Fruit fly (Drosophila melanogaster) whole organism, prepupa: Measurements from ENCODE around the gene Spn100A.

Source experiments
- Blimp-1 ChIP-seq: fragments of 200-800 bp; sonication (Bioruptor generic); optimal IDR thresholded peaks from 3 replicates; lab custom pipeline; 2017; ENCODE audit warnings: missing biosample characterization, missing genetic modification characterization, mild to moderate bottlenecking, moderate library complexity, missing genetic modification reagents
- CG10631 ChIP-seq: fragments of 200-800 bp; sonication (Bioruptor generic); optimal IDR thresholded peaks from 2 replicates; lab custom pipeline; 2016; ENCODE audit warnings: missing biosample characterization, missing genetic modification characterization
- CG11902 ChIP-seq: fragments of 200-800 bp; sonication (Bioruptor generic); optimal IDR thresholded peaks from 3 replicates; lab custom pipeline; 2016; ENCODE audit warnings: missing biosample characterization, missing genetic modification characterization
- CG16779 ChIP-seq: fragments of 200-800 bp; sonication (Bioruptor generic); optimal IDR thresholded peaks from 3 replicates; lab custom pipeline; 2017; ENCODE audit warnings: missing biosample characterization, mild to moderate bottlenecking, missing genetic modification characterization
- CG32006 ChIP-seq: fragments of 200-800 bp; sonication (Bioruptor generic); optimal IDR thresholded peaks from 3 replicates; lab custom pipeline; 2017; ENCODE audit warnings: missing biosample characterization, mild to moderate bottlenecking, missing genetic modification characterization
- CG34406 ChIP-seq: fragments of 200-800 bp; sonication (Bioruptor generic); optimal IDR thresholded peaks from 3 replicates; lab custom pipeline; 2016; ENCODE audit warnings: missing biosample characterization, missing genetic modification characterization
- CG3919 ChIP-seq: fragments of 200-800 bp; sonication (Bioruptor generic); optimal IDR thresholded peaks from 3 replicates; lab custom pipeline; 2016; ENCODE audit warnings: missing biosample characterization, missing genetic modification characterization
- CG4318 ChIP-seq: fragments of 200-800 bp; sonication (Bioruptor generic); optimal IDR thresholded peaks from 3 replicates; lab custom pipeline; 2017; ENCODE audit warnings: missing biosample characterization, mild to moderate bottlenecking, missing genetic modification characterization
- CG6163 ChIP-seq: fragments of 200-800 bp; sonication (Bioruptor generic); IDR thresholded peaks from 3 replicates; pipeline ENCODE4 v1.3.6; 2022; ENCODE audit warnings: missing biosample characterization, missing genetic modification characterization
- CG6808 ChIP-seq: fragments of 200-800 bp; sonication (Bioruptor generic); optimal IDR thresholded peaks from 3 replicates; lab custom pipeline; 2017; ENCODE audit warnings: missing biosample characterization, missing genetic modification characterization, mild to moderate bottlenecking, moderate library complexity, missing genetic modification reagents
- CG6854 ChIP-seq: fragments of 200-800 bp; sonication (Bioruptor generic); optimal IDR thresholded peaks from 2 replicates; lab custom pipeline; 2017; ENCODE audit warnings: missing biosample characterization, mild to moderate bottlenecking, missing genetic modification characterization
- CG8119 ChIP-seq: fragments of 200-800 bp; sonication (Bioruptor generic); IDR thresholded peaks from 3 replicates; pipeline ENCODE4 v1.3.6; 2022; ENCODE audit warnings: missing biosample characterization, missing genetic modification characterization
- Eip75B ChIP-seq: fragments of 200-800 bp; sonication (Bioruptor generic); optimal IDR thresholded peaks from 3 replicates; lab custom pipeline; 2016; ENCODE audit warnings: missing biosample characterization, missing genetic modification characterization
- Eip93F ChIP-seq: fragments of 200-800 bp; sonication (Bioruptor generic); optimal IDR thresholded peaks from 2 replicates; lab custom pipeline; 2016; ENCODE audit warnings: missing biosample characterization, mild to moderate bottlenecking, missing genetic modification characterization
- Hr38 ChIP-seq: sonication (Bioruptor generic); optimal IDR thresholded peaks from 2 replicates; lab custom pipeline; 2016; ENCODE audit warnings: missing biosample characterization, missing genetic modification characterization
- Hr39 ChIP-seq: fragments of 200-800 bp; sonication (Bioruptor generic); optimal IDR thresholded peaks from 2 replicates; lab custom pipeline; 2016; ENCODE audit warnings: missing biosample characterization, missing genetic modification characterization
- OdsH ChIP-seq: fragments of 200-800 bp; sonication (Bioruptor generic); optimal IDR thresholded peaks from 3 replicates; lab custom pipeline; 2016; ENCODE audit warnings: missing biosample characterization, missing genetic modification characterization
- Smox ChIP-seq: fragments of 200-800 bp; sonication (Bioruptor generic); optimal IDR thresholded peaks from 3 replicates; lab custom pipeline; 2016; ENCODE audit warnings: missing biosample characterization, missing genetic modification characterization
- Sox102F ChIP-seq: fragments of 200-800 bp; sonication (Bioruptor generic); optimal IDR thresholded peaks from 2 replicates; lab custom pipeline; 2016; ENCODE audit warnings: missing biosample characterization, mild to moderate bottlenecking, missing genetic modification characterization
- Sox14 ChIP-seq: fragments of 200-800 bp; sonication (Bioruptor generic); optimal IDR thresholded peaks from 3 replicates; lab custom pipeline; 2016; ENCODE audit warnings: missing biosample characterization, missing genetic modification characterization
- Sox15 ChIP-seq: fragments of 200-800 bp; sonication (Bioruptor generic); optimal IDR thresholded peaks from 3 replicates; lab custom pipeline; 2016; ENCODE audit warnings: missing biosample characterization, missing genetic modification characterization
- achi ChIP-seq: fragments of 200-800 bp; sonication (Bioruptor generic); optimal IDR thresholded peaks from 3 replicates; lab custom pipeline; 2016; ENCODE audit warnings: missing biosample characterization, missing genetic modification characterization
- dac ChIP-seq: fragments of 200-800 bp; sonication (Bioruptor generic); optimal IDR thresholded peaks from 2 replicates; lab custom pipeline; 2017; ENCODE audit warnings: missing biosample characterization, mild to moderate bottlenecking, missing genetic modification characterization
- fd85E ChIP-seq: fragments of 200-800 bp; sonication (Bioruptor generic); optimal IDR thresholded peaks from 3 replicates; lab custom pipeline; 2016; ENCODE audit warnings: missing biosample characterization, missing genetic modification characterization
- fkh ChIP-seq: fragments of 200-800 bp; sonication (Bioruptor generic); optimal IDR thresholded peaks from 3 replicates; lab custom pipeline; 2017; ENCODE audit warnings: missing biosample characterization, mild to moderate bottlenecking, missing genetic modification characterization, moderate library complexity
- lz ChIP-seq: fragments of 200-800 bp; sonication (Bioruptor generic); optimal IDR thresholded peaks from 3 replicates; lab custom pipeline; 2016; ENCODE audit warnings: missing biosample characterization, missing genetic modification characterization
- pdm3 ChIP-seq: fragments of 200-800 bp; sonication (Bioruptor generic); optimal IDR thresholded peaks from 3 replicates; lab custom pipeline; 2016; ENCODE audit warnings: missing biosample characterization, missing genetic modification characterization
- salr ChIP-seq, 2 experiments: fragments of 200-800 bp; sonication (Bioruptor generic); optimal IDR thresholded peaks; 3 replicates each; lab custom pipeline; 2016 to 2018; ENCODE audit warnings: missing biosample characterization in 2 of 2, missing genetic modification characterization in 2 of 2, mild to moderate bottlenecking in 1 of 2
- ss ChIP-seq, 2 experiments: fragments of 200-800 bp; sonication (Bioruptor generic); optimal IDR thresholded peaks; 2 replicates in 1 of 2; 3 replicates in 1 of 2; lab custom pipeline; 2017 to 2018; ENCODE audit warnings: mild to moderate bottlenecking in 2 of 2, missing biosample characterization in 2 of 2, missing genetic modification characterization in 2 of 2, moderate library complexity in 1 of 2
- svp ChIP-seq: fragments of 200-800 bp; sonication (Bioruptor generic); peaks from one replicate; lab custom pipeline; 2016; ENCODE audit warnings: missing biosample characterization, missing genetic modification characterization
- vri ChIP-seq: fragments of 200-800 bp; sonication (Bioruptor generic); optimal IDR thresholded peaks from 3 replicates; lab custom pipeline; 2016; ENCODE audit warnings: missing biosample characterization, mild to moderate bottlenecking, missing genetic modification characterization

Gene Spn100A

DNA sequence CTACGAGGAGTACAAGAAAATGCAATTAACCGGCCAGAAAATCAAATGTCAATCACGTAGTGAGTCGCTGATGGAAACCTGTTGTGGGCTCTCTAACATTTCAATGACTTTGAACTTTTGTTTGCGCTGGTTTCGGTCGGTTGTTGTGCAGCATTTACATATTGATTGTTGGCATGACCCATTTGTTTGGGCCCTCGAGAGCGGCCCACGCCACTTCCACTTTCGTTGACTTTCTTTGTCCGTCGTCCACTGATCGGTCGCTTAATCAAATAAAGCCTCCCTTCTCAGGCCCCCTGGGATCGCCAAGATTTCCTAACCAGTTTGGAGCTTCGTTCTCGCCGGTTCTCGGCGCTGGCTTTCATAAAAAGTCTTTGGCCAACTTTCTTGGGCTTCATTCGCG lies at the start of gene Spn100A:
TSS of gene Spn100A (plus strand) at position 392 of the 400 bp plus-strand sequence.
- TF ChIP-seq CG8119 (GFP tag; lab: Robert Waterston, UW) (no peak), Eip75B (GFP tag; lab: Kevin White, UChicago) (peak; percentile 28), lz (GFP tag; lab: Kevin White, UChicago) (no peak), Sox102F (GFP tag; lab: Kevin White, UChicago) (peak; percentile 24), CG11902 (GFP tag; lab: Kevin White, UChicago) (no peak), Blimp-1 (GFP tag; lab: Kevin White, UChicago) (peak; percentile 99), fkh (GFP tag; lab: Kevin White, UChicago) (peak; percentile 34), vri (no peak), Sox14 (peak; percentile 48), svp (peak; percentile 10), CG4318 (GFP tag; lab: Kevin White, UChicago) (no peak), CG6854 (peak; percentile 19)
- TF ChIP-seq, all 60 proteins: peak for 7

- TF ChIP-seq svp (peak; percentile 6), CG32006 (GFP tag; lab: Kevin White, UChicago) (peak; percentile 6), CG3919 (GFP tag; lab: Kevin White, UChicago) (peak; percentile 8), CG6163 (GFP tag; lab: Robert Waterston, UW) (no peak), ss (GFP tag; optimal IDR thresholded peaks at IDR 0.05; lab: Kevin White, UChicago) (no peak), Smox (no peak), CG10631 (peak; percentile 9), CG16779 (tag; lab: Kevin White, UChicago) (no peak)
- TF ChIP-seq, all 60 proteins: peak for 4
Measured at dm6 chr3R:30643240-30643639, 47.2 kb upstream of the Spn100A start.

DNA sequence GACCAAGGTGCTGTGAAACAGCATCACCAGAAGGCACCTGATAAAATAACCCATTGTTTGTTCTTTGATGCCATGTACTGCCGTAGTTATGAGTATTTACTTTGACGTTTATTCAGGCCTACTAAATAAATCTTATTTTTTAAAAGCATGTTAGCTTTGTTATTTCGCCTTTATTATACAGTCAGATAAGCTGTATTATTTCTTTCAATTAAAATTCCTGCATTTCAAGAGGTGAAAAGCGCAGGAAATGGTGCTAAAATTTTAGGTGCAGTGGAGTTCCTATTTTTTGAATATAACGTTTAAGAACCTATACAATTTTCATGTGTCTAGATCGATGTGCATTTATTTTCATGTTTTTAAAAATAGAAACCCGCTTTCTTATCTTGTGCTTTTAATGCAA lies 44.7 kb upstream of the Spn100A start, which contains the start of gene CG31013:
TSS of gene CG31013 (minus strand) at position 101 of the 400 bp plus-strand sequence.
- TF ChIP-seq OdsH (GFP tag; lab: Kevin White, UChicago) = no peak
- no peak for TF ChIP-seq Sox15 (GFP tag; lab: Kevin White, UChicago)
- TF ChIP-seq Hr38 = no peak
- no peak for TF ChIP-seq Sox102F (GFP tag; lab: Kevin White, UChicago)
- TF ChIP-seq CG6854 = no peak
- no peak for TF ChIP-seq svp
- TF ChIP-seq lz (GFP tag; lab: Kevin White, UChicago) = no peak
- no peak for TF ChIP-seq pdm3 (GFP tag; lab: Kevin White, UChicago)

DNA sequence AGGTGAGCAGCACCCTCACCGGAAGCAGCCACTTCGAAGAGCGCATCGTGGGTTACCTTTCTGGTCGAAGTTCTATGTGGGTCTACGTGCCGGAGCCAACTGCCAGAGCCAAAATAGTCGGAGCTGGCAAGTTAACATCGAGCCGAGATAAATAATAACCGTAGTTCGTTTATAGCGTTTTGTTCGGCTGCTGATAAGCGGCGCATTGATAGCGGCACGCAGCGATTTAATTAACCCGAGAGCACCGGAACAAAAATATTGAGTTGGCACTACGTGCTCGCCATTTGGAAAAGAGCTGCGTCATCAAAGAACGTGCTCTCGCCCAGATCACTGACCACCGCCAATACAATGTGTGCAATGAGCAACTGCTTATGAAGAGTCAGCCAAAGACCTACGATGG lies 42.0 kb upstream of the Spn100A start, which contains the start of gene PH4alphaPV:
TSS of gene PH4alphaPV (minus strand) at position 101 of the 400 bp plus-strand sequence.
- TF ChIP-seq OdsH (GFP tag; lab: Kevin White, UChicago) (no peak), fd85E (GFP tag; lab: Kevin White, UChicago) (no peak), Eip93F (GFP tag; lab: Kevin White, UChicago) (no peak), CG34406 (GFP tag; lab: Kevin White, UChicago) (no peak), Hr39 (GFP tag; lab: Kevin White, UChicago) (no peak), CG4318 (GFP tag; lab: Kevin White, UChicago) (no peak), Sox102F (GFP tag; lab: Kevin White, UChicago) (no peak), CG6808 (no peak)

DNA sequence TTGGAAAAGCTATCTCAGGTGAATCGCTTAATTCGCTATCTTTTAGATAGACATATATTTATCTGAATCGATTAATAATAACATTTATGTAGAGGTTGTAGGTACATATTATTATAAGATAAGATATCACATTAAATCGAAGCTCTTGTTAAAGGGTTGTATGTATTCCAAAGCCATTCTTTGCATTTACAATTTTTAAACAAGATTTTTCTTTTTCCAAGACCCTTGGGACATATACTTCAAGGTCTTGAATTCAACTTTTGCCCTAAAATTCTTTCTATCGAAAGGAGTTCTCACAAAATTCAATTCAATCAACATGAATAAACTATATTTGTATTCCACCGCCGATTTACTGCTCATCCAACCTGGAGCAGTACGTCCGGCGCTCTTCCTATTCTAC lies 41.6 kb upstream of the Spn100A start, which contains the start of gene CG34432:
TSS of gene CG34432 (plus strand) at position 301 of the 400 bp plus-strand sequence.
- no peak for TF ChIP-seq fd85E (GFP tag; lab: Kevin White, UChicago)
- no peak for TF ChIP-seq CG10631
- TF ChIP-seq lz (GFP tag; lab: Kevin White, UChicago) = no peak
- no peak for TF ChIP-seq CG11902 (GFP tag; lab: Kevin White, UChicago)
- TF ChIP-seq achi = no peak
- no peak for TF ChIP-seq dac
- no peak for TF ChIP-seq Sox102F (GFP tag; lab: Kevin White, UChicago)
- TF ChIP-seq CG8119 (GFP tag; lab: Robert Waterston, UW) = no peak
- no peak for TF ChIP-seq CG6854
- TF ChIP-seq salr (GFP tag; optimal IDR thresholded peaks at IDR 0.05; lab: Kevin White, UChicago) = no peak
